Worm (Caenorhabditis elegans) whole organism, L1 larva: Measurements from ENCODE around the gene fbxb-60.

Experiments
- C04F5.9 ChIP-seq: sonication (generic microtip); optimal IDR thresholded peaks from 2 replicates; lab custom pipeline; 2016; ENCODE audit warnings: missing genetic modification characterization, missing compliant biosample characterization
- C16A3.4 ChIP-seq: fragments of 150-350 bp; optimal IDR thresholded peaks from 2 replicates; lab custom pipeline; 2014; ENCODE audit warnings: missing biosample characterization, missing genetic modification characterization
- aha-1 ChIP-seq: fragments of 150-350 bp; optimal IDR thresholded peaks from 2 replicates; lab custom pipeline; 2014; ENCODE audit warnings: missing biosample characterization, missing genetic modification characterization
- aly-2 ChIP-seq: fragments of 150-350 bp; optimal IDR thresholded peaks from 2 replicates; lab custom pipeline; 2014; ENCODE audit warnings: missing biosample characterization, missing genetic modification characterization
- ama-1 ChIP-seq: fragments of 150-350 bp; optimal IDR thresholded peaks from 2 replicates; lab custom pipeline; 2014
- ceh-82 ChIP-seq, 3 experiments: fragments of 150-350 bp in 1 of 3; sonication (generic microtip) in 2 of 3; optimal IDR thresholded peaks; 2 replicates each; lab custom pipeline; 2014 to 2017; ENCODE audit warnings: missing biosample characterization in 3 of 3, missing genetic modification characterization in 3 of 3
- ceh-90 ChIP-seq: sonication (generic microtip); optimal IDR thresholded peaks from 2 replicates; lab custom pipeline; 2016; ENCODE audit warnings: missing genetic modification characterization, missing compliant biosample characterization
- ces-1 ChIP-seq: fragments of 150-350 bp; optimal IDR thresholded peaks from 2 replicates; lab custom pipeline; 2014; ENCODE audit warnings: missing biosample characterization, missing genetic modification reagents, missing genetic modification characterization
- dsc-1 ChIP-seq: sonication (generic microtip); optimal IDR thresholded peaks from 2 replicates; lab custom pipeline; 2016; ENCODE audit warnings: mild to moderate bottlenecking, missing genetic modification characterization, missing compliant biosample characterization
- efl-3 ChIP-seq: fragments of 200-800 bp; sonication (Bioruptor generic); optimal IDR thresholded peaks from 2 replicates; lab custom pipeline; 2018; ENCODE audit warnings: mild to moderate bottlenecking, missing genetic modification characterization, missing compliant biosample characterization
- egl-13 ChIP-seq: sonication (generic microtip); optimal IDR thresholded peaks from 2 replicates; lab custom pipeline; 2016; ENCODE audit warnings: missing genotype, missing genetic modification reagents, missing genetic modification characterization, missing compliant biosample characterization
- egl-27 ChIP-seq, 2 experiments: fragments of 150-350 bp in 1 of 2; sonication (generic microtip); optimal IDR thresholded peaks; 3 replicates each; lab custom pipeline; 2017 to 2018; ENCODE audit warnings: missing biosample characterization in 2 of 2, missing genetic modification characterization in 2 of 2, missing genetic modification reagents in 2 of 2
- elt-3 ChIP-seq, 6 experiments: fragments of 150-350 bp in 1 of 6; sonication (generic microtip); optimal IDR thresholded peaks; 2 replicates each; lab custom pipeline; 2017 to 2018; ENCODE audit warnings: missing biosample characterization in 6 of 6, missing genetic modification characterization in 6 of 6, inconsistent platforms in 1 of 6
- ets-5 ChIP-seq: fragments of 200-800 bp; sonication (Bioruptor generic); IDR thresholded peaks from 2 replicates; pipeline ENCODE4 v1.3.6; 2022; ENCODE audit warnings: missing genetic modification characterization, missing compliant biosample characterization
- fkh-4 ChIP-seq: sonication (generic microtip); optimal IDR thresholded peaks from 2 replicates; lab custom pipeline; 2016; ENCODE audit warnings: missing compliant biosample characterization, missing genetic modification characterization, borderline replicate concordance
- fkh-8 ChIP-seq: sonication (generic microtip); optimal IDR thresholded peaks from 2 replicates; lab custom pipeline; 2016; ENCODE audit warnings: mild to moderate bottlenecking, missing genetic modification characterization, missing compliant biosample characterization
- hlh-17 ChIP-seq: fragments of 200-800 bp; sonication (Bioruptor generic); optimal IDR thresholded peaks from 2 replicates; lab custom pipeline; 2018; ENCODE audit warnings: missing genetic modification characterization, mild to moderate bottlenecking, missing compliant biosample characterization, moderate library complexity, borderline replicate concordance
- hlh-4 ChIP-seq: sonication (generic microtip); optimal IDR thresholded peaks from 2 replicates; lab custom pipeline; 2016; ENCODE audit warnings: mild to moderate bottlenecking, missing genetic modification characterization, missing compliant biosample characterization
- isw-1 ChIP-seq: fragments of 200-800 bp; sonication (Bioruptor generic); IDR thresholded peaks from 2 replicates; pipeline ENCODE4 v1.3.6; 2022; ENCODE audit warnings: missing genetic modification characterization, missing compliant biosample characterization
- jun-1 ChIP-seq: fragments of 150-350 bp; optimal IDR thresholded peaks from 2 replicates; lab custom pipeline; 2014; ENCODE audit warnings: missing biosample characterization, missing genetic modification reagents, missing genetic modification characterization
- lin-13 ChIP-seq: fragments of 150-350 bp; optimal IDR thresholded peaks from 2 replicates; lab custom pipeline; 2014; ENCODE audit warnings: missing biosample characterization, missing genetic modification reagents, missing genetic modification characterization
- lin-14 ChIP-seq: fragments of 200-800 bp; sonication (Bioruptor generic); optimal IDR thresholded peaks from 2 replicates; lab custom pipeline; 2018; ENCODE audit warnings: mild to moderate bottlenecking, missing genetic modification characterization, moderate library complexity, missing compliant biosample characterization
- lin-35 ChIP-seq, 2 experiments: fragments of 150-350 bp; optimal IDR thresholded peaks; 2 replicates each; lab custom pipeline; 2014; ENCODE audit warnings: missing biosample characterization in 2 of 2, missing genetic modification characterization in 2 of 2, missing genetic modification reagents in 2 of 2
- mab-9 ChIP-seq: fragments of 200-800 bp; sonication (Bioruptor generic); IDR thresholded peaks from 2 replicates; pipeline ENCODE4 v1.3.6; 2022; ENCODE audit warnings: missing genetic modification reagents, missing genetic modification characterization, missing compliant biosample characterization
- mef-2 ChIP-seq: fragments of 150-350 bp; optimal IDR thresholded peaks from 2 replicates; lab custom pipeline; 2014; ENCODE audit warnings: missing biosample characterization, missing genetic modification characterization
- nhr-19 ChIP-seq: fragments of 200-800 bp; sonication (Bioruptor generic); conservative IDR thresholded peaks from 2 replicates; pipeline ENCODE4 v1.3.6; 2022; ENCODE audit warnings: missing genetic modification characterization, missing compliant biosample characterization
- nhr-20 ChIP-seq: sonication (generic microtip); optimal IDR thresholded peaks from 2 replicates; lab custom pipeline; 2016; ENCODE audit warnings: mild to moderate bottlenecking, missing genetic modification characterization, missing compliant biosample characterization
- nhr-28 ChIP-seq: fragments of 150-350 bp; optimal IDR thresholded peaks from 2 replicates; lab custom pipeline; 2014; ENCODE audit warnings: missing biosample characterization, missing genetic modification characterization
- nhr-47 ChIP-seq: sonication (generic microtip); optimal IDR thresholded peaks from 2 replicates; lab custom pipeline; 2016; ENCODE audit warnings: mild to moderate bottlenecking, missing genetic modification characterization, moderate library complexity, missing compliant biosample characterization
- nhr-77 ChIP-seq: fragments of 150-350 bp; optimal IDR thresholded peaks from 2 replicates; lab custom pipeline; 2014; ENCODE audit warnings: missing biosample characterization, missing genetic modification characterization
- rnt-1 ChIP-seq: sonication (generic microtip); optimal IDR thresholded peaks from 2 replicates; lab custom pipeline; 2016; ENCODE audit warnings: mild to moderate bottlenecking, missing genetic modification characterization, moderate library complexity, missing compliant biosample characterization
- skn-1 ChIP-seq: fragments of 150-350 bp; optimal IDR thresholded peaks from 2 replicates; lab custom pipeline; 2014; ENCODE audit warnings: missing biosample characterization, missing genetic modification characterization
- snpc-4 ChIP-seq: fragments of 150-350 bp; optimal IDR thresholded peaks from 2 replicates; lab custom pipeline; 2014; ENCODE audit warnings: missing biosample characterization, missing genetic modification characterization
- sox-4 ChIP-seq: sonication (generic microtip); optimal IDR thresholded peaks from 2 replicates; lab custom pipeline; 2016; ENCODE audit warnings: missing genetic modification characterization, missing compliant biosample characterization
- sptf-1 ChIP-seq: fragments of 150-350 bp; optimal IDR thresholded peaks from 2 replicates; lab custom pipeline; 2014; ENCODE audit warnings: missing biosample characterization, missing genetic modification characterization
- tbx-2 ChIP-seq: sonication (generic microtip); optimal IDR thresholded peaks from 2 replicates; lab custom pipeline; 2016; ENCODE audit warnings: missing genetic modification characterization, missing compliant biosample characterization
- tlp-1 ChIP-seq: fragments of 150-350 bp; optimal IDR thresholded peaks from 2 replicates; lab custom pipeline; 2014; ENCODE audit warnings: missing biosample characterization, missing genetic modification characterization
- unc-130 ChIP-seq: fragments of 150-350 bp; optimal IDR thresholded peaks from 2 replicates; lab custom pipeline; 2017; ENCODE audit warnings: missing biosample characterization, missing genetic modification characterization, inconsistent platforms
- unc-62 ChIP-seq: fragments of 150-350 bp; optimal IDR thresholded peaks from 2 replicates; lab custom pipeline; 2014; ENCODE audit warnings: missing biosample characterization, missing genetic modification reagents, missing genetic modification characterization
- unc-98 ChIP-seq: fragments of 200-800 bp; sonication (Bioruptor generic); IDR thresholded peaks from 2 replicates; pipeline ENCODE4 v1.3.6; 2022; ENCODE audit warnings: missing genetic modification characterization, missing compliant biosample characterization
- vab-15 ChIP-seq: sonication (generic microtip); optimal IDR thresholded peaks from 2 replicates; lab custom pipeline; 2017; ENCODE audit warnings: missing genotype, mild to moderate bottlenecking, missing genetic modification characterization, missing compliant biosample characterization
- zag-1 ChIP-seq: fragments of 150-350 bp; optimal IDR thresholded peaks from 2 replicates; lab custom pipeline; 2014; ENCODE audit warnings: missing biosample characterization, missing genetic modification characterization
- ztf-11 ChIP-seq, 2 experiments: sonication (generic microtip); optimal IDR thresholded peaks; 2 replicates each; lab custom pipeline; 2016 to 2017; ENCODE audit warnings: missing genetic modification characterization in 2 of 2, missing biosample characterization in 1 of 2, missing compliant biosample characterization in 1 of 2

fbxb-60 gene

DNA sequence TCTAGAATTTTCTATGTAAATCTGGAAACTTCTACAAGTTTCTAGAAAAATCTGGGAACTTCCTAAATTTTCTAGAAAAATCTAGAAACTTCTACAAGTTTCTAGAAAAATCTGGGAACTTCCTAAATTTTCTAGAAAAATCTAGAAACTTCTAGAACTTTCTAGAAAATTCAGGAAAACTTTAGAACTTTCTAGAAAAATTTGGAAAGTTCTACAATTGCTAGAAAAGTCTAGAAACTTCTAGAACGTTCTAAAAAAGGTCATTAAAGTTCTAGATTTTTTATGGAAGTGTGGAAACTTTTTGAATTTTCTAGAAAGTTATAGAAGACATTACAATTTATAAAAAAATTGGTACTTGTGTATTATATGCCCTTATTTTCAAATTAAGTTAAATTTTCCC is 4.6 kb upstream of the fbxb-60 start, which contains the start of gene F55C9.5:
TSS of gene F55C9.5 (minus strand) at position 101 of the 400 bp plus-strand sequence.
- TF ChIP-seq ztf-11 (tag; optimal IDR thresholded peaks at IDR 0.05; lab: Kevin White, UChicago) (no peak), nhr-47 (tag; lab: Kevin White, UChicago) (no peak), zag-1 (tag; lab: Kevin White, UChicago) (no peak), snpc-4 (tag; lab: Kevin White, UChicago) (no peak), tlp-1 (tag; lab: Kevin White, UChicago) (no peak), unc-98 (GFP tag; lab: Robert Waterston, UW) (no peak), aly-2 (tag; lab: Kevin White, UChicago) (no peak), fkh-4 (tag; lab: Kevin White, UChicago) (no peak), aha-1 (no peak), nhr-77 (tag; lab: Kevin White, UChicago) (no peak)
- TF ChIP-seq, all 84 proteins: peak for 0

DNA sequence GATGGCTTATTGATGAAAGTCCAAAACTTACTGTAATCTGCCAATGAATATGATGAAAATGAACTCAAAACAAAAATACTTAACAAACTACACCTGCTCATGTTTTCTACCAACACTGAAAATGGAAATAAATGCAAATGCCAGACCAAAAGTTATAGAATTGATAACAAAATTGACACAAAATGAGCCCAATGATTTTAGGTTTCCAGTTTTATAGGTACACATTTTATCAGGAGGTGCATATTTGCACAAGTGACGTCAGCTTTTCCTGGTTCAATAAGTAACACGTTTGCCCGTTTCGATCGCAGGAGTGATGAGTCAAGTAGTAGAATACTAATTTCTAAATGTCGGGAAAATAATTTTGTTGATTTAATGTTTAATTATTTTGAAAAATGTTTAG is 887 bp upstream of the fbxb-60 start, which contains the start of gene F55C9.6:
TSS of gene F55C9.6 (minus strand) at position 101 of the 400 bp plus-strand sequence.
- TF ChIP-seq C04F5.9: no peak
- TF ChIP-seq efl-3 (GFP tag; lab: Kevin White, UChicago): no peak
- TF ChIP-seq ceh-90: no peak
- TF ChIP-seq ama-1 (lab: Kevin White, UChicago): no peak
- no peak for TF ChIP-seq elt-3 (tag; optimal IDR thresholded peaks at IDR 0.05; lab: Kevin White, UChicago)
- TF ChIP-seq mab-9 (GFP tag; lab: Robert Waterston, UW): no peak
- TF ChIP-seq egl-27 (tag; optimal IDR thresholded peaks at IDR 0.05; lab: Kevin White, UChicago): no peak
- no peak for TF ChIP-seq lin-14
- TF ChIP-seq sptf-1 (tag; lab: Kevin White, UChicago): no peak
- TF ChIP-seq hlh-17 (GFP tag; lab: Kevin White, UChicago): no peak
- TF ChIP-seq nhr-20 (tag; lab: Kevin White, UChicago): no peak
- no peak for TF ChIP-seq ceh-82 (tag; optimal IDR thresholded peaks at IDR 0.05; lab: Kevin White, UChicago)
- no peak for TF ChIP-seq unc-62 (GFP tag; lab: Kevin White, UChicago)
- TF ChIP-seq tbx-2 (tag; lab: Kevin White, UChicago): no peak
- TF ChIP-seq fkh-4 (tag; lab: Kevin White, UChicago): no peak
- TF ChIP-seq rnt-1 (tag; lab: Kevin White, UChicago): no peak
- TF ChIP-seq lin-13 (GFP tag; lab: Kevin White, UChicago): no peak
- no peak for TF ChIP-seq ets-5 (GFP tag; lab: Robert Waterston, UW)
- no peak for TF ChIP-seq isw-1 (GFP tag; lab: Robert Waterston, UW)

DNA sequence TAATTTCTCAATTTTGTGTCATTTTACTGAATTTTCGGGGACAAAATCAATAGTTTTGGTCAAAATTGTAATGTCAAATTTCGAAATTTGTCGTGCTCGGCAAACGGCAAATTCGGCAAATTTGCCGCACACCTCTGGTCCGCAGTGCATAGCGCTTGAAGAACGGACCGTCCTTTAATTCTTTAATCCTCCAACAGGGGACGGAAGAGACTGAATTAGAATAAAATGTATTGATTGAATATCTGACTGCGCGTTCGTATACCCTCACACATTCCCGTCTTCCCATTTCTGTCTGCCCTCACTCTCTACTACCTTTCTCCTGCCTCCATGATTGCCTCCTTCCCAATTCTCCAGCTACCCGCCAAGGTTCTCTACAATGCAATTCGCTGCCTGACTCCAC is 1.7 kb downstream of the fbxb-60 start, which contains the start of gene F55C9.14:
TSS of gene F55C9.14 (plus strand) at position 301 of the 400 bp plus-strand sequence.
- TF ChIP-seq C16A3.4 (no peak), vab-15 (tag; lab: Kevin White, UChicago) (no peak), fkh-8 (tag; lab: Kevin White, UChicago) (no peak), nhr-47 (tag; lab: Kevin White, UChicago) (no peak), jun-1 (tag; lab: Kevin White, UChicago) (no peak), ces-1 (GFP tag; lab: Kevin White, UChicago) (no peak), unc-98 (GFP tag; lab: Robert Waterston, UW) (no peak), unc-130 (tag; lab: Kevin White, UChicago) (no peak), hlh-17 (GFP tag; lab: Kevin White, UChicago) (no peak), sox-4 (no peak), nhr-28 (tag; lab: Kevin White, UChicago) (no peak), lin-35 (GFP tag; optimal IDR thresholded peaks at IDR 0.05; lab: Kevin White, UChicago) (no peak), dsc-1 (tag; lab: Kevin White, UChicago) (no peak), skn-1 (no peak), hlh-4 (tag; lab: Kevin White, UChicago) (no peak), fkh-4 (tag; lab: Kevin White, UChicago) (no peak), mef-2 (tag; lab: Kevin White, UChicago) (no peak), nhr-19 (GFP tag; lab: Robert Waterston, UW) (no peak), egl-13 (tag; lab: Kevin White, UChicago) (no peak)
